Worm (Caenorhabditis elegans): ENCODE results near the gene C32D5.4.

ce11 chrII:6339948-6340347 lies 17.1 kb upstream of the C32D5.4 start, which contains the start of gene C32D5.7:
- TF ChIP-seq ama-1 (optimal IDR thresholded peaks at IDR 0.05) (no peak), F13H6.1 (tag; optimal IDR thresholded peaks at IDR 0.05) (no peak), pax-1 (tag; optimal IDR thresholded peaks at IDR 0.05) (no peak), C08G9.2 (tag; optimal IDR thresholded peaks at IDR 0.05) (no peak), nfya-1 (tag; optimal IDR thresholded peaks at IDR 0.05) (no peak), ceh-9 (tag; optimal IDR thresholded peaks at IDR 0.05) (no peak), eyg-1 (tag; optimal IDR thresholded peaks at IDR 0.05) (no peak), ceh-19 (GFP tag; optimal IDR thresholded peaks at IDR 0.05) (no peak), elt-2 (tag; optimal IDR thresholded peaks at IDR 0.05) (no peak), ets-4 (tag; optimal IDR thresholded peaks at IDR 0.05) (no peak), tbx-7 (tag; optimal IDR thresholded peaks at IDR 0.05) (no peak), unc-86 (tag; optimal IDR thresholded peaks at IDR 0.05) (no peak), ceh-14 (tag; optimal IDR thresholded peaks at IDR 0.05) (no peak)
